Worm (Caenorhabditis elegans) whole organism, midembryonic: ENCODE measurements around the gene C03C10.7.

Experiments
- T22C8.4 ChIP-seq: fragments of 200-800 bp; sonication (Bioruptor generic); IDR thresholded peaks from 2 replicates; pipeline ENCODE4 v1.3.6; 2022; ENCODE audit warnings: missing genetic modification characterization, missing compliant biosample characterization
- med-1 ChIP-seq: sonication (generic microtip); optimal IDR thresholded peaks from 2 replicates; lab custom pipeline; 2017; ENCODE audit warnings: missing genetic modification characterization, mild to moderate bottlenecking, missing compliant biosample characterization, antibody characterized with exemption, missing genetic modification reagents; ENCODE audit not compliant: insufficient read depth
- ref-1 ChIP-seq: fragments of 200-800 bp; sonication (Bioruptor generic); conservative IDR thresholded peaks from 2 replicates; pipeline ENCODE4 v1.3.6; 2022; ENCODE audit warnings: missing genetic modification reagents, missing genetic modification characterization, missing compliant biosample characterization

DNA sequence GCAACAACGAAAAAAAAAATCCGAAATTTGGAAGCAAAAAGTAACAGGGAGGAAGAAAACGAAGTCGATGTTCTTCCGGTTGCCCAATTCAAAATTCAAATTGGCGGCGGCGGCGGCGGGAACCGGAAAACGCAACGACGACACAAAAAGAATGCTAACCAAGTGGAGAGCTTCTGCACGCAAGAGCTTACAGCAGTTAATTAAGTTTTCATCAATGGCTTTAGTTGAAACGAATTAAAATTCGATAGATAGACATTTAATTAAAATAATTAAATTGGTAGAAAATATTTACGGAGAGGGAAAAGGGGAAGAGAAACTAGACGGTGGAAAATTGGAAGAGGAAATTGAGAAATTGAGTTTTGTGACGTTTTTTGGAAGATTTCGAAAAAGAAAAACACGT is 25.6 kb upstream of the C03C10.7 start:
- TF ChIP-seq ref-1 (GFP tag; lab: Robert Waterston, UW) (no peak), med-1 (GFP tag; lab: Kevin White, UChicago) (no peak), T22C8.4 (GFP tag; lab: Robert Waterston, UW) (no peak)
